Fruit fly (Drosophila melanogaster) whole organism, pupa: ENCODE measurements around the gene Hsc20.

Experiments
- CG10348 ChIP-seq: fragments of 200-800 bp; sonication (Bioruptor generic); IDR thresholded peaks from 2 replicates; pipeline ENCODE4 v1.3.6; 2022; ENCODE audit warnings: missing biosample characterization, missing genetic modification characterization
- CG12605 ChIP-seq: fragments of 200-800 bp; sonication (Bioruptor generic); IDR thresholded peaks from 2 replicates; pipeline ENCODE4 v1.3.6; 2022; ENCODE audit warnings: missing biosample characterization, missing genetic modification characterization
- CG13204 ChIP-seq: fragments of 200-800 bp; sonication (Bioruptor generic); optimal IDR thresholded peaks from 2 replicates; lab custom pipeline; 2018; ENCODE audit warnings: missing biosample characterization, mild to moderate bottlenecking, missing genetic modification characterization, moderate library complexity
- CG15710 ChIP-seq: fragments of 200-800 bp; sonication (Bioruptor generic); optimal IDR thresholded peaks from 2 replicates; lab custom pipeline; 2018; ENCODE audit warnings: missing biosample characterization, mild to moderate bottlenecking, missing genetic modification characterization, moderate library complexity
- CG34367 ChIP-seq: fragments of 200-800 bp; sonication (Bioruptor generic); optimal IDR thresholded peaks from 2 replicates; lab custom pipeline; 2018; ENCODE audit warnings: missing biosample characterization, mild to moderate bottlenecking, missing genetic modification characterization
- CG8301 ChIP-seq: fragments of 200-800 bp; sonication (Bioruptor generic); optimal IDR thresholded peaks from 2 replicates; lab custom pipeline; 2018; ENCODE audit warnings: missing biosample characterization, mild to moderate bottlenecking, missing genetic modification characterization
- EcR ChIP-seq: fragments of 200-800 bp; sonication (Bioruptor generic); optimal IDR thresholded peaks from 3 replicates; lab custom pipeline; 2019; ENCODE audit warnings: missing biosample characterization, missing genetic modification characterization, mild to moderate bottlenecking, moderate library complexity, missing genetic modification reagents
- Pif1B ChIP-seq: fragments of 200-800 bp; sonication (Bioruptor generic); optimal IDR thresholded peaks from 3 replicates; lab custom pipeline; 2016; ENCODE audit warnings: missing biosample characterization, missing genetic modification characterization
- rn ChIP-seq: fragments of 200-800 bp; sonication (Bioruptor generic); IDR thresholded peaks from 2 replicates; pipeline ENCODE4 v1.3.6; 2022; ENCODE audit warnings: missing biosample characterization, missing genetic modification characterization

- TF ChIP-seq CG10348 (GFP tag; lab: Robert Waterston, UW) (no peak), CG15710 (tag; lab: Kevin White, UChicago) (no peak), rn (GFP tag; lab: Robert Waterston, UW) (no peak), CG12605 (no peak), EcR (GFP tag; lab: Kevin White, UChicago) (peak; percentile 33), CG34367 (tag; lab: Kevin White, UChicago) (no peak), CG13204 (GFP tag; lab: Kevin White, UChicago) (peak; percentile 81), Pif1B (no peak), CG8301 (no peak)
Observed at dm6 chr3L:16189925-16190231, 43.0 kb upstream of the Hsc20 start.
